Worm (Caenorhabditis elegans): Measurements from ENCODE around the gene snt-5.
A peak's percentile ranks its signal among the peaks of the same experiment; 100 is the strongest.

ce11 chrV:1383206-1383908 lies 28.0 kb downstream of the snt-5 start, which contains the start of gene rga-4:
- TF ChIP-seq nhr-237 (tag; optimal IDR thresholded peaks at IDR 0.05) (no peak), snpc-4 (tag; optimal IDR thresholded peaks at IDR 0.05) (no peak), ztf-11 (tag; optimal IDR thresholded peaks at IDR 0.05) (no peak), mls-2 (tag; optimal IDR thresholded peaks at IDR 0.05) (peak; percentile 26), elt-1 (tag; optimal IDR thresholded peaks at IDR 0.05; ENCODE audit: borderline replicate concordance, insufficient read depth) (no peak), elt-3 (tag; optimal IDR thresholded peaks at IDR 0.05) (no peak), lin-32 (GFP tag; optimal IDR thresholded peaks at IDR 0.05) (no peak), unc-62 (GFP tag; optimal IDR thresholded peaks at IDR 0.05) (no peak)

Measured in whole organism, mixed stage, embryonic.